Worm (Caenorhabditis elegans) whole organism, midembryonic: ENCODE results near the gene lpd-7.

Experiments used
- flt-1 ChIP-seq: fragments of 200-800 bp; sonication (Bioruptor generic); IDR thresholded peaks from 2 replicates; pipeline ENCODE4 v1.3.6; 2022; ENCODE audit warnings: missing genetic modification characterization, missing compliant biosample characterization
- ref-1 ChIP-seq: fragments of 200-800 bp; sonication (Bioruptor generic); conservative IDR thresholded peaks from 2 replicates; pipeline ENCODE4 v1.3.6; 2022; ENCODE audit warnings: missing genetic modification reagents, missing genetic modification characterization, missing compliant biosample characterization
- tab-1 ChIP-seq: fragments of 200-800 bp; sonication (Bioruptor generic); IDR thresholded peaks from 2 replicates; pipeline ENCODE4 v1.3.6; 2022; ENCODE audit warnings: missing genetic modification characterization, missing compliant biosample characterization
- ztf-29 ChIP-seq: fragments of 200-800 bp; sonication (Bioruptor generic); IDR thresholded peaks from 2 replicates; pipeline ENCODE4 v1.3.6; 2022; ENCODE audit warnings: missing genetic modification reagents, missing genetic modification characterization, missing compliant biosample characterization

DNA sequence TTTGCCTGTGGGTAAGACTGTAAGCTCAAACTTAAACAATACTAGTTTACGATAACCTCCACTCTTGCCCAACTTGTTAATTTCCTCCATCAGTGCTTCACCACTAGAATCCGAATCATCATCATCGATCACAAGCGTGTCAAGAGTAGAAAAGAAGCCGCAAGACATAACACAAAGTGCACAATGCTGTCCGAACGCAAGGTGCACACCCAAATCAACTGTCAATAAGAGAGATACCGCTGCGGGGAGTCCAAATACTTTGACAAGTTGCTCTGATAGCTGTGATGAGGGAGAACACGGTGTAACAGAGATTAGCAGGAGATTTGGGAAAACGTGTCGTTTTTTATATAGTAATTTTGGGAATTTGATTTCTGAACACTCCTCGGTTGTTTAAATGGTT lies 41.8 kb upstream of the lpd-7 start:
- TF ChIP-seq ztf-29 (GFP tag; lab: Robert Waterston, UW) = no peak
- TF ChIP-seq tab-1 (GFP tag; lab: Robert Waterston, UW) = no peak
- no peak for TF ChIP-seq flt-1 (GFP tag; lab: Robert Waterston, UW)
- no peak for TF ChIP-seq ref-1 (GFP tag; lab: Robert Waterston, UW)
